Worm (Caenorhabditis elegans): ENCODE measurements around the gene srj-13.

srj-13 gene

DNA sequence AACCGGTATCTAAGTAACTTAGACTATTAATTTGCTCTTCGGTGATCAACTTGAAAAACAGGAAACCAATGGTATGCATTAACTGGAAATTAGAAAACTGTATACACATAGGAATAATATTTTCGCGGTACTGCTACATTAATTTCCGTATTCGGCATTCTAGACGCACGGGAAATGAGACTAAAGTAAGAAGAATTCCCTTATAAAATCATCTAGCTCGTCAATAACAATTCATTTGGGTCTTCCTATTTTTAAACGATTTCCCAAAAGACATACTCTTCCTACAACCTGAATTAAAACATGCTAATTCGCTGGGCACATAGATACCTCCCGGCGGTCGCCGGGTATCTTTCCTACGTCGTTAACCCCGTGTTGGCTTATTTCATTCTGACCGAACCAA lies at the start of gene srj-13:
Gene srj-13, plus strand, starts transcription at position 301 of the 400 bp plus-strand sequence.
- TF ChIP-seq fkh-8 (tag; optimal IDR thresholded peaks at IDR 0.05) (no peak), elt-3 (tag; optimal IDR thresholded peaks at IDR 0.05) (no peak), dpl-1 (GFP tag; optimal IDR thresholded peaks at IDR 0.05) (no peak), efl-1 (optimal IDR thresholded peaks at IDR 0.05) (no peak), efl-1 (GFP tag; optimal IDR thresholded peaks at IDR 0.05 in 1 of 2) (no peak), egl-27 (tag; optimal IDR thresholded peaks at IDR 0.05) (no peak), lin-15B (tag; optimal IDR thresholded peaks at IDR 0.05) (no peak), tbx-2 (tag; optimal IDR thresholded peaks at IDR 0.05) (no peak), nhr-19 (GFP tag; conservative IDR thresholded peaks at IDR 0.05) (no peak), mep-1 (tag; optimal IDR thresholded peaks at IDR 0.05) (no peak), ceh-8 (GFP tag; optimal IDR thresholded peaks at IDR 0.05) (no peak), aha-1 (tag; optimal IDR thresholded peaks at IDR 0.05) (no peak), hpl-2 (GFP tag; optimal IDR thresholded peaks at IDR 0.05) (no peak), isw-1 (GFP tag; IDR thresholded peaks at IDR 0.05) (no peak), skn-1 (tag; optimal IDR thresholded peaks at IDR 0.05) (no peak)

- TF ChIP-seq sox-4 (tag; optimal IDR thresholded peaks at IDR 0.05) (no peak), ceh-8 (GFP tag; optimal IDR thresholded peaks at IDR 0.05) (no peak), unc-30 (tag; optimal IDR thresholded peaks at IDR 0.05) (no peak), jun-1 (tag; optimal IDR thresholded peaks at IDR 0.05) (no peak), C34B4.2 (tag; optimal IDR thresholded peaks at IDR 0.05) (no peak), nhr-12 (tag; optimal IDR thresholded peaks at IDR 0.05) (no peak), dsc-1 (tag; optimal IDR thresholded peaks at IDR 0.05) (no peak), nhr-76 (tag; optimal IDR thresholded peaks at IDR 0.05) (no peak)
Measured at ce11 chrV:7353602-7354001, 48.9 kb upstream of the srj-13 start.

ce11 chrV:7355464-7355863 lies 47.0 kb upstream of the srj-13 start, which contains the start of gene tag-293:
Gene tag-293, minus strand, starts transcription at chrV:7355564.
- TF ChIP-seq vab-15 (tag; optimal IDR thresholded peaks at IDR 0.05), result no peak
- TF ChIP-seq lin-14 (GFP tag; optimal IDR thresholded peaks at IDR 0.05), result no peak
- TF ChIP-seq egl-13 (tag; optimal IDR thresholded peaks at IDR 0.05), result no peak
- TF ChIP-seq aha-1 (tag; optimal IDR thresholded peaks at IDR 0.05), result no peak
- no peak for TF ChIP-seq ceh-63 (GFP tag; optimal IDR thresholded peaks at IDR 0.05)
- TF ChIP-seq efl-3 (GFP tag; optimal IDR thresholded peaks at IDR 0.05), result no peak
- no peak for TF ChIP-seq isw-1 (GFP tag; IDR thresholded peaks at IDR 0.05)
- no peak for TF ChIP-seq lsy-2 (tag; optimal IDR thresholded peaks at IDR 0.05)
- TF ChIP-seq fos-1 (tag; optimal IDR thresholded peaks at IDR 0.05), result no peak
- TF ChIP-seq ama-1 (optimal IDR thresholded peaks at IDR 0.05), result no peak
- no peak for TF ChIP-seq alr-1 (tag; optimal IDR thresholded peaks at IDR 0.05; ENCODE audit: borderline replicate concordance)
- no peak for TF ChIP-seq grh-1 (GFP tag; IDR thresholded peaks at IDR 0.05)
- no peak for TF ChIP-seq pax-3 (tag; optimal IDR thresholded peaks at IDR 0.05)
- TF ChIP-seq lin-39 (tag; optimal IDR thresholded peaks at IDR 0.05), result no peak
- TF ChIP-seq tlp-1 (tag; optimal IDR thresholded peaks at IDR 0.05), result no peak
- TF ChIP-seq unc-130 (tag; optimal IDR thresholded peaks at IDR 0.05), result no peak
- no peak for TF ChIP-seq unc-86 (tag; optimal IDR thresholded peaks at IDR 0.05)
- no peak for TF ChIP-seq C04F5.9 (tag; optimal IDR thresholded peaks at IDR 0.05)
- TF ChIP-seq nhr-20 (tag; optimal IDR thresholded peaks at IDR 0.05), result no peak

DNA sequence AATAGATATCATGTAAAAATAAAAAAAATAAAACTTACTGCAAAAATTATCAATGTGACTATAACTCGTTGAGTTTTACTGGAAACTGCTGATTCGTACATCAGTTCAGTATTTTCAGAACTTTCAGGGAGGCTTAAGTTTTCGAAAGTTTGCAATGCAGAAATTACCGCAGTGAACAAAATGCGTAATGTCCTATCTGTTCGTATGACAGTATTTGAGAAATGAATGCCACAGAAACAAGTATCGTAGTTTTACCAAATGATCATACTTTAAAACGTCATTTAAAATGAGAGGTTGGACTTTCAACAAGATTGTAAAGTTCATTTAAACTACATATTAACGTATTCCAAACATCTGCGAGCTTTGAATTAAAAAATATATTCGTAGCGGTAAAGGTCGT lies 45.8 kb upstream of the srj-13 start, which contains the start of gene C03G6.21:
Gene C03G6.21, minus strand, starts transcription at position 101 of the 400 bp plus-strand sequence.
- TF ChIP-seq hlh-4 (tag; optimal IDR thresholded peaks at IDR 0.05), result no peak
- TF ChIP-seq nhr-237 (tag; optimal IDR thresholded peaks at IDR 0.05), result no peak
- TF ChIP-seq grh-1 (GFP tag; IDR thresholded peaks at IDR 0.05), result no peak
- no peak for TF ChIP-seq hlh-17 (GFP tag; optimal IDR thresholded peaks at IDR 0.05; ENCODE audit: borderline replicate concordance)
- TF ChIP-seq nhr-11 (tag; optimal IDR thresholded peaks at IDR 0.05), result no peak
- no peak for TF ChIP-seq mdl-1 (tag; optimal IDR thresholded peaks at IDR 0.05)
- no peak for TF ChIP-seq snpc-4 (tag; optimal IDR thresholded peaks at IDR 0.05)
- TF ChIP-seq unc-98 (GFP tag; IDR thresholded peaks at IDR 0.05), result no peak
- TF ChIP-seq unc-86 (tag; optimal IDR thresholded peaks at IDR 0.05), result no peak
- TF ChIP-seq pqm-1 (tag; optimal IDR thresholded peaks at IDR 0.05), result no peak
- TF ChIP-seq pag-3 (tag; optimal IDR thresholded peaks at IDR 0.05; ENCODE audit: borderline replicate concordance, insufficient read depth), result no peak
- no peak for TF ChIP-seq mab-9 (GFP tag; IDR thresholded peaks at IDR 0.05)
- no peak for TF ChIP-seq ets-5 (GFP tag; IDR thresholded peaks at IDR 0.05)
- no peak for TF ChIP-seq alr-1 (tag; optimal IDR thresholded peaks at IDR 0.05; ENCODE audit: borderline replicate concordance)

Data from whole organism, L1 larva.